Worm (Caenorhabditis elegans): Measurements from ENCODE around the gene Y37D8A.29.

DNA sequence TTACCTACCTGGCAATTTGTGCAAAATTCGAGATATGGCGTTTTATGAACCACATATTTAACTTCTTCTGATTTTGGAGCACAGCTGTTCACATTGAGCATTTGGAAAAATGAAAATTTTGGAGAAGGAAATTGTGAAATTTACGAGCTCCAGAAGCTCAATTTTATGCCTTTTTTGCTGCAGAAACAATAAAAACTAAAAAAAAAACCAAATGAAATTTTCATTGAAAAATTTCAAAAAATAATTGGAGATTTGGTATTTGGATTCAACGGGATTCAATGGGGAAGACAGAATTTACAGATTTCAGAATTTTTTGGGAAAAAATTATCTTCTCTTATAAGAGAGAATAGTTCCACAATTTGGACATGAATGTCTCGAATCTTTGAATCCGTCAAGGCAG is 34.9 kb downstream of the Y37D8A.29 start, which contains the start of gene Y37D8A.26:
- TF ChIP-seq ces-1 (GFP tag; optimal IDR thresholded peaks at IDR 0.05) (no peak), nhr-76 (tag; optimal IDR thresholded peaks at IDR 0.05) (no peak), drap-1 (GFP tag; optimal IDR thresholded peaks at IDR 0.05) (no peak)

Data from whole organism, mixed stage, embryonic.